Fruit fly (Drosophila melanogaster): ENCODE data around the gene Oga.

Gene Oga

dm6 chr3R:21246492-21247061 lies 27.7 kb downstream of the Oga start, which contains the start of gene ETHR (continued):
- peak; percentile 87 for TF ChIP-seq Med (GFP tag)
- TF ChIP-seq crc (GFP tag; optimal IDR thresholded peaks at IDR 0.05) = no peak
- peak in 1 of 2 experiments; percentile 100 for TF ChIP-seq Pdp1 (GFP tag; optimal IDR thresholded peaks at IDR 0.05)
- peak; percentile 10 for TF ChIP-seq CG7987 (GFP tag; optimal IDR thresholded peaks at IDR 0.05)
- peak; percentile 55 for TF ChIP-seq unpg (GFP tag; optimal IDR thresholded peaks at IDR 0.05)
- no peak for TF ChIP-seq gce (GFP tag; IDR thresholded peaks at IDR 0.05)
- TF ChIP-seq CG13287 (GFP tag; IDR thresholded peaks at IDR 0.05; ENCODE audit: partially characterized antibody) = peak; percentile 45; the same call in 1 of the 2 replicates
- no peak for TF ChIP-seq Lim3 (GFP tag; IDR thresholded peaks at IDR 0.05)
- peak; percentile 5 for TF ChIP-seq CG18764 (GFP tag; optimal IDR thresholded peaks at IDR 0.05)
- TF ChIP-seq CG32767 (GFP tag; IDR thresholded peaks at IDR 0.05) = no peak
- TF ChIP-seq CG14050 (GFP tag; IDR thresholded peaks at IDR 0.05) = no peak
- peak; percentile 22 for TF ChIP-seq Oli (tag; optimal IDR thresholded peaks at IDR 0.05)
- TF ChIP-seq Ets97D (GFP tag; optimal IDR thresholded peaks at IDR 0.05) = no peak
- TF ChIP-seq odd (GFP tag; optimal IDR thresholded peaks at IDR 0.05) = peak; percentile 4
- peak; percentile 76 for TF ChIP-seq CG32532 (GFP tag; IDR thresholded peaks at IDR 0.05)
- no peak for TF ChIP-seq CG2875 (GFP tag; optimal IDR thresholded peaks at IDR 0.05)
- no peak for TF ChIP-seq CG32772 (GFP tag; IDR thresholded peaks at IDR 0.05)
- no peak for TF ChIP-seq HmgD (GFP tag; optimal IDR thresholded peaks at IDR 0.05)
- TF ChIP-seq CG18599 (GFP tag; optimal IDR thresholded peaks at IDR 0.05) = peak; percentile 67
- no peak for TF ChIP-seq Lhr (GFP tag; optimal IDR thresholded peaks at IDR 0.05)
- no peak for TF ChIP-seq Dip2 (GFP tag; IDR thresholded peaks at IDR 0.05)
- TF ChIP-seq YL-1 (GFP tag; optimal IDR thresholded peaks at IDR 0.05) = no peak
- TF ChIP-seq CG18619 (GFP tag; optimal IDR thresholded peaks at IDR 0.05) = peak; percentile 39
- no peak for TF ChIP-seq klu (GFP tag; IDR thresholded peaks at IDR 0.05)
- no peak for TF ChIP-seq gcm2 (GFP tag; optimal IDR thresholded peaks at IDR 0.05)
- 0 out of 3 replicates have a peak, but pooled peaks have one; percentile 1 for TF ChIP-seq Aef1 (GFP tag; IDR thresholded peaks at IDR 0.05)
- TF ChIP-seq sima (GFP tag; optimal IDR thresholded peaks at IDR 0.05) = no peak
- TF ChIP-seq CG9817 (tag; optimal IDR thresholded peaks at IDR 0.05) = peak; percentile 3
- TF ChIP-seq Atf-2 (GFP tag; optimal IDR thresholded peaks at IDR 0.05) = no peak
- TF ChIP-seq NC2α (GFP tag; optimal IDR thresholded peaks at IDR 0.05) = no peak
- TF ChIP-seq CG14965 (GFP tag; optimal IDR thresholded peaks at IDR 0.05; ENCODE audit: borderline replicate concordance) = no peak
- no peak for TF ChIP-seq ttk (GFP tag; IDR thresholded peaks at IDR 0.05)
- no peak for TF ChIP-seq Poxn (GFP tag; IDR thresholded peaks at IDR 0.05)
- no peak for TF ChIP-seq CG1647 (GFP tag; optimal IDR thresholded peaks at IDR 0.05)
- no peak for TF ChIP-seq CG15696 (tag; optimal IDR thresholded peaks at IDR 0.05)
- TF ChIP-seq oc (tag; optimal IDR thresholded peaks at IDR 0.05) = no peak
- no peak for TF ChIP-seq Dll (GFP tag; IDR thresholded peaks at IDR 0.05; ENCODE audit: partially characterized antibody)
- TF ChIP-seq cg (GFP tag; optimal IDR thresholded peaks at IDR 0.05) = no peak
- TF ChIP-seq sr (GFP tag; IDR thresholded peaks at IDR 0.05) = no peak
- TF ChIP-seq Dfd (GFP tag; optimal IDR thresholded peaks at IDR 0.05) = no peak
- TF ChIP-seq CG17361 (GFP tag; IDR thresholded peaks at IDR 0.05) = no peak
- TF ChIP-seq Dp (GFP tag; optimal IDR thresholded peaks at IDR 0.05) = peak; percentile 69
- no peak for TF ChIP-seq dm (GFP tag; optimal IDR thresholded peaks at IDR 0.05)
- TF ChIP-seq bcd (GFP tag; optimal IDR thresholded peaks at IDR 0.05) = peak; percentile 39
- peak; percentile 60 for TF ChIP-seq CG3281 (GFP tag; optimal IDR thresholded peaks at IDR 0.05)
- TF ChIP-seq kay (GFP tag; optimal IDR thresholded peaks at IDR 0.05) = peak; percentile 48
- TF ChIP-seq sob (GFP tag; IDR thresholded peaks at IDR 0.05) = peak; percentile 48; the same call in 1 of the 2 replicates
- TF ChIP-seq inv (GFP tag; IDR thresholded peaks at IDR 0.05; ENCODE audit: partially characterized antibody) = no peak
- peak; percentile 35 for TF ChIP-seq tio (GFP tag; optimal IDR thresholded peaks at IDR 0.05)
- TF ChIP-seq CG4820 (GFP tag; optimal IDR thresholded peaks at IDR 0.05) = no peak
- no peak for TF ChIP-seq Mes4 (GFP tag; optimal IDR thresholded peaks at IDR 0.05)
